Worm (Caenorhabditis elegans) whole organism, young adult: ENCODE results near the gene tbc-6.

ENCODE experiments used
- B0019.2 ChIP-seq: fragments of 200-800 bp; sonication (Bioruptor generic); conservative IDR thresholded peaks from 2 replicates; pipeline ENCODE4 v1.3.6; 2022; ENCODE audit warnings: missing genetic modification reagents, missing genetic modification characterization, missing compliant biosample characterization
- B0261.1 ChIP-seq: sonication (generic microtip); optimal IDR thresholded peaks from 2 replicates; lab custom pipeline; 2016; ENCODE audit warnings: mild to moderate bottlenecking, missing genetic modification characterization, moderate library complexity, missing compliant biosample characterization
- C17E4.6 ChIP-seq: fragments of 200-800 bp; sonication (Bioruptor generic); IDR thresholded peaks from 2 replicates; pipeline ENCODE4 v1.3.6; 2022; ENCODE audit warnings: missing genetic modification reagents, missing genetic modification characterization, missing compliant biosample characterization
- F10E7.11 ChIP-seq: sonication (generic microtip); optimal IDR thresholded peaks from 2 replicates; lab custom pipeline; 2017; ENCODE audit warnings: mild to moderate bottlenecking, missing genetic modification characterization, moderate library complexity, missing compliant biosample characterization
- F33H1.4 ChIP-seq: fragments of 200-800 bp; sonication (Bioruptor generic); IDR thresholded peaks from 2 replicates; pipeline ENCODE4 v1.3.6; 2022; ENCODE audit warnings: missing genetic modification reagents, missing genetic modification characterization, missing compliant biosample characterization
- F49E8.2 ChIP-seq: sonication (generic microtip); optimal IDR thresholded peaks from 3 replicates; lab custom pipeline; 2017; ENCODE audit warnings: missing genetic modification characterization, mild to moderate bottlenecking, missing compliant biosample characterization, antibody characterized with exemption, moderate library complexity; ENCODE audit not compliant: insufficient read depth
- T07F8.4 ChIP-seq: sonication (generic microtip); optimal IDR thresholded peaks from 2 replicates; lab custom pipeline; 2016; ENCODE audit warnings: mild to moderate bottlenecking, missing genetic modification characterization, moderate library complexity, missing compliant biosample characterization
- ZK185.1 ChIP-seq: sonication (generic microtip); optimal IDR thresholded peaks from 2 replicates; lab custom pipeline; 2016; ENCODE audit warnings: mild to moderate bottlenecking, missing genetic modification characterization, missing compliant biosample characterization; ENCODE audit not compliant: poor library complexity, severe bottlenecking
- aptf-2 ChIP-seq: fragments of 200-800 bp; sonication (Bioruptor generic); conservative IDR thresholded peaks from 2 replicates; pipeline ENCODE4 v1.3.6; 2022; ENCODE audit warnings: missing genetic modification reagents, missing genetic modification characterization, missing compliant biosample characterization
- aptf-3 ChIP-seq: fragments of 200-800 bp; sonication (Bioruptor generic); IDR thresholded peaks from 2 replicates; pipeline ENCODE4 v1.3.6; 2022; ENCODE audit warnings: missing genetic modification characterization, missing compliant biosample characterization
- atf-7 ChIP-seq: sonication (generic microtip); optimal IDR thresholded peaks from 2 replicates; lab custom pipeline; 2017; ENCODE audit warnings: mild to moderate bottlenecking, missing genetic modification characterization, missing compliant biosample characterization
- attf-5 ChIP-seq: fragments of 200-800 bp; sonication (Bioruptor generic); optimal IDR thresholded peaks from 2 replicates; lab custom pipeline; 2018; ENCODE audit warnings: mild to moderate bottlenecking, missing genetic modification characterization, missing compliant biosample characterization
- bed-1 ChIP-seq: fragments of 200-800 bp; sonication (Bioruptor generic); IDR thresholded peaks from 2 replicates; pipeline ENCODE4 v1.3.6; 2022; ENCODE audit warnings: missing genetic modification reagents, missing genetic modification characterization, missing compliant biosample characterization
- bed-2 ChIP-seq: fragments of 200-800 bp; sonication (Bioruptor generic); IDR thresholded peaks from 2 replicates; pipeline ENCODE4 v1.3.6; 2022; ENCODE audit warnings: missing genetic modification reagents, missing genetic modification characterization, missing compliant biosample characterization
- ccch-3 ChIP-seq: fragments of 200-800 bp; sonication (Bioruptor generic); optimal IDR thresholded peaks from 2 replicates; lab custom pipeline; 2018; ENCODE audit warnings: mild to moderate bottlenecking, missing genetic modification characterization, missing compliant biosample characterization
- ceh-100 ChIP-seq: fragments of 200-800 bp; sonication (Bioruptor generic); IDR thresholded peaks from 2 replicates; pipeline ENCODE4 v1.3.6; 2022; ENCODE audit warnings: missing genetic modification reagents, missing genetic modification characterization, missing compliant biosample characterization
- ceh-58 ChIP-seq: fragments of 200-800 bp; sonication (Bioruptor generic); IDR thresholded peaks from 2 replicates; pipeline ENCODE4 v1.3.6; 2022; ENCODE audit warnings: missing genetic modification characterization, missing compliant biosample characterization
- ceh-91 ChIP-seq: fragments of 200-800 bp; sonication (Bioruptor generic); IDR thresholded peaks from 2 replicates; pipeline ENCODE4 v1.3.6; 2022; ENCODE audit warnings: missing genetic modification reagents, missing genetic modification characterization, missing compliant biosample characterization
- chd-7 ChIP-seq: sonication (generic microtip); optimal IDR thresholded peaks from 2 replicates; lab custom pipeline; 2016; ENCODE audit warnings: mild to moderate bottlenecking, missing genetic modification characterization, moderate library complexity, missing compliant biosample characterization
- efl-1 ChIP-seq: fragments of 150-350 bp; optimal IDR thresholded peaks from 2 replicates; lab custom pipeline; 2014; ENCODE audit warnings: missing biosample characterization, missing genetic modification reagents, missing genetic modification characterization
- egrh-3 ChIP-seq: fragments of 200-800 bp; sonication (Bioruptor generic); IDR thresholded peaks from 2 replicates; pipeline ENCODE4 v1.3.6; 2022; ENCODE audit warnings: missing genetic modification reagents, missing genetic modification characterization, missing compliant biosample characterization
- ets-4 ChIP-seq: fragments of 200-800 bp; sonication (Bioruptor generic); optimal IDR thresholded peaks from 2 replicates; lab custom pipeline; 2018; ENCODE audit warnings: mild to moderate bottlenecking, missing genetic modification characterization, missing compliant biosample characterization
- fkh-3 ChIP-seq: sonication (generic microtip); optimal IDR thresholded peaks from 2 replicates; lab custom pipeline; 2016; ENCODE audit warnings: mild to moderate bottlenecking, missing genetic modification characterization, missing compliant biosample characterization
- him-1 ChIP-seq: sonication (generic microtip); optimal IDR thresholded peaks from 2 replicates; lab custom pipeline; 2016; ENCODE audit warnings: missing genotype, missing genetic modification reagents, missing genetic modification characterization, missing compliant biosample characterization
- hlh-12 ChIP-seq: sonication (generic microtip); optimal IDR thresholded peaks from 2 replicates; lab custom pipeline; 2016; ENCODE audit warnings: missing genetic modification characterization, missing compliant biosample characterization
- hlh-26 ChIP-seq: fragments of 200-800 bp; sonication (Bioruptor generic); conservative IDR thresholded peaks from 2 replicates; pipeline ENCODE4 v1.3.6; 2022; ENCODE audit warnings: missing genetic modification reagents, missing genetic modification characterization, missing compliant biosample characterization
- hmg-1.2 ChIP-seq: fragments of 200-800 bp; sonication (Bioruptor generic); IDR thresholded peaks from 2 replicates; pipeline ENCODE4 v1.3.6; 2022; ENCODE audit warnings: missing genetic modification reagents, missing genetic modification characterization, missing compliant biosample characterization
- hmg-20 ChIP-seq: fragments of 200-800 bp; sonication (Bioruptor generic); IDR thresholded peaks from 2 replicates; pipeline ENCODE4 v1.3.6; 2022; ENCODE audit warnings: missing genetic modification reagents, missing genetic modification characterization, missing compliant biosample characterization
- lin-26 ChIP-seq: fragments of 200-800 bp; sonication (Bioruptor generic); IDR thresholded peaks from 2 replicates; pipeline ENCODE4 v1.3.6; 2022; ENCODE audit warnings: missing genetic modification reagents, missing genetic modification characterization, missing compliant biosample characterization
- lsy-27 ChIP-seq: sonication (generic microtip); optimal IDR thresholded peaks from 2 replicates; lab custom pipeline; 2017; ENCODE audit warnings: missing genetic modification characterization, mild to moderate bottlenecking, missing compliant biosample characterization, antibody characterized with exemption, missing genotype, borderline replicate concordance; ENCODE audit not compliant: insufficient read depth
- madf-3 ChIP-seq: fragments of 200-800 bp; sonication (Bioruptor generic); IDR thresholded peaks from 2 replicates; pipeline ENCODE4 v1.3.6; 2022; ENCODE audit warnings: missing genetic modification reagents, missing genetic modification characterization, missing compliant biosample characterization
- madf-6 ChIP-seq: fragments of 200-800 bp; sonication (Bioruptor generic); IDR thresholded peaks from 2 replicates; pipeline ENCODE4 v1.3.6; 2022; ENCODE audit warnings: missing genetic modification reagents, missing genetic modification characterization, missing compliant biosample characterization
- mcd-1 ChIP-seq: fragments of 200-800 bp; sonication (Bioruptor generic); IDR thresholded peaks from 2 replicates; pipeline ENCODE4 v1.3.6; 2022; ENCODE audit warnings: missing genetic modification reagents, missing genetic modification characterization, missing compliant biosample characterization
- nfya-2 ChIP-seq: fragments of 200-800 bp; sonication (Bioruptor generic); IDR thresholded peaks from 2 replicates; pipeline ENCODE4 v1.3.6; 2022; ENCODE audit warnings: missing genetic modification reagents, missing genetic modification characterization, missing compliant biosample characterization
- nhr-80 ChIP-seq: sonication (generic microtip); optimal IDR thresholded peaks from 2 replicates; lab custom pipeline; 2016; ENCODE audit warnings: missing genetic modification characterization, missing compliant biosample characterization
- nhr-90 ChIP-seq: sonication (generic microtip); optimal IDR thresholded peaks from 2 replicates; lab custom pipeline; 2016; ENCODE audit warnings: missing genotype, mild to moderate bottlenecking, missing genetic modification characterization, missing compliant biosample characterization
- pbrm-1 ChIP-seq: fragments of 200-800 bp; sonication (Bioruptor generic); IDR thresholded peaks from 2 replicates; pipeline ENCODE4 v1.3.6; 2022; ENCODE audit warnings: missing genetic modification reagents, missing genetic modification characterization, missing compliant biosample characterization
- pha-4 ChIP-seq: fragments of 150-350 bp; sonication (generic microtip); optimal IDR thresholded peaks from 2 replicates; lab custom pipeline; 2014; ENCODE audit warnings: missing biosample characterization, missing genetic modification reagents, missing genetic modification characterization
- repo-1 ChIP-seq: sonication (generic microtip); optimal IDR thresholded peaks from 2 replicates; lab custom pipeline; 2017; ENCODE audit warnings: mild to moderate bottlenecking, missing genetic modification characterization, missing compliant biosample characterization
- sea-2 ChIP-seq: fragments of 200-800 bp; sonication (Bioruptor generic); IDR thresholded peaks from 2 replicates; pipeline ENCODE4 v1.3.6; 2022; ENCODE audit warnings: missing genetic modification characterization, missing compliant biosample characterization
- snpc-1.1 ChIP-seq: sonication (generic microtip); optimal IDR thresholded peaks from 2 replicates; lab custom pipeline; 2017; ENCODE audit warnings: missing genetic modification characterization, mild to moderate bottlenecking, missing compliant biosample characterization, antibody characterized with exemption, moderate library complexity, missing genotype, missing genetic modification reagents; ENCODE audit not compliant: insufficient read depth
- snpc-3.4 ChIP-seq: sonication (generic microtip); optimal IDR thresholded peaks from 2 replicates; lab custom pipeline; 2017; ENCODE audit warnings: missing genetic modification characterization, mild to moderate bottlenecking, missing compliant biosample characterization, antibody characterized with exemption, moderate library complexity, missing genotype, missing genetic modification reagents
- sptf-2 ChIP-seq: fragments of 200-800 bp; sonication (Bioruptor generic); optimal IDR thresholded peaks from 2 replicates; lab custom pipeline; 2018; ENCODE audit warnings: mild to moderate bottlenecking, missing genetic modification characterization, missing compliant biosample characterization
- tbp1 ChIP-seq: fragments of 200-800 bp; sonication (Bioruptor generic); optimal IDR thresholded peaks from 2 replicates; lab custom pipeline; 2018; ENCODE audit warnings: mild to moderate bottlenecking, missing genetic modification characterization, missing compliant biosample characterization
- tbx-9 ChIP-seq: sonication (generic microtip); optimal IDR thresholded peaks from 2 replicates; lab custom pipeline; 2016; ENCODE audit warnings: borderline replicate concordance, missing genetic modification characterization, inconsistent platforms, missing compliant biosample characterization
- unc-130 ChIP-seq: sonication (generic microtip); optimal IDR thresholded peaks from 2 replicates; lab custom pipeline; 2016; ENCODE audit warnings: missing genetic modification reagents, missing genetic modification characterization, missing compliant biosample characterization
- ztf-18 ChIP-seq: sonication (generic microtip); optimal IDR thresholded peaks from 2 replicates; lab custom pipeline; 2016; ENCODE audit warnings: missing genotype, mild to moderate bottlenecking, missing genetic modification characterization, missing compliant biosample characterization
- ztf-22 ChIP-seq: fragments of 200-800 bp; sonication (Bioruptor generic); optimal IDR thresholded peaks from 2 replicates; lab custom pipeline; 2018; ENCODE audit warnings: mild to moderate bottlenecking, missing genetic modification characterization, moderate library complexity, missing compliant biosample characterization
- ztf-26 ChIP-seq: sonication (generic microtip); optimal IDR thresholded peaks from 2 replicates; lab custom pipeline; 2017; ENCODE audit warnings: missing genetic modification characterization, missing compliant biosample characterization

Gene tbc-6

ce11 chrII:6853059-6853466 lies 5.1 kb downstream of the tbc-6 start (continued):
- peak; percentile 51 for TF ChIP-seq ztf-18 (tag; lab: Kevin White, UChicago)
- peak; percentile 78 for TF ChIP-seq B0261.1
- TF ChIP-seq tbp1 (GFP tag; lab: Kevin White, UChicago): peak; percentile 93
- TF ChIP-seq chd-7: peak; percentile 72
- TF ChIP-seq lin-26 (GFP tag; lab: Robert Waterston, UW): peak; percentile 75
- no peak for TF ChIP-seq pha-4 (tag; lab: Kevin White, UChicago)
- TF ChIP-seq fkh-3: peak; percentile 48
- TF ChIP-seq F10E7.11 (tag; lab: Kevin White, UChicago): peak; percentile 28
- no peak for TF ChIP-seq tbx-9 (tag; lab: Kevin White, UChicago)
- TF ChIP-seq hlh-12: no peak
- TF ChIP-seq C17E4.6 (GFP tag; lab: Robert Waterston, UW): no peak
- TF ChIP-seq pbrm-1 (GFP tag; lab: Robert Waterston, UW): peak; percentile 83
- TF ChIP-seq him-1 (tag; lab: Kevin White, UChicago): peak; percentile 95
- no peak for TF ChIP-seq ceh-58
- peak; percentile 74 for TF ChIP-seq mcd-1
- TF ChIP-seq efl-1: no peak
- TF ChIP-seq atf-7: no peak
- TF ChIP-seq B0019.2 (GFP tag; lab: Robert Waterston, UW): no peak
- TF ChIP-seq sea-2 (GFP tag; lab: Robert Waterston, UW): no peak
- TF ChIP-seq ets-4 (GFP tag; lab: Kevin White, UChicago): peak; percentile 25
- peak; percentile 64 for TF ChIP-seq egrh-3 (GFP tag; lab: Robert Waterston, UW)
- TF ChIP-seq hlh-26 (GFP tag; lab: Robert Waterston, UW): no peak
- no peak for TF ChIP-seq F49E8.2 (tag; lab: Kevin White, UChicago)
- TF ChIP-seq ZK185.1 (tag; lab: Kevin White, UChicago): peak; percentile 82
- peak; percentile 45 for TF ChIP-seq ztf-26 (tag; lab: Kevin White, UChicago)
- TF ChIP-seq bed-1 (GFP tag; lab: Robert Waterston, UW): no peak
- TF ChIP-seq madf-3 (GFP tag; lab: Robert Waterston, UW): peak; percentile 79
- peak; percentile 21; the same call in 1 of the 2 replicates for TF ChIP-seq hmg-20 (GFP tag; lab: Robert Waterston, UW)
- TF ChIP-seq nfya-2: no peak
- TF ChIP-seq attf-5 (GFP tag; lab: Kevin White, UChicago): peak; percentile 16
- TF ChIP-seq bed-2 (GFP tag; lab: Robert Waterston, UW): no peak
- no peak for TF ChIP-seq repo-1 (tag; lab: Kevin White, UChicago)
- peak; percentile 64 for TF ChIP-seq nhr-90 (tag; lab: Kevin White, UChicago)
- no peak for TF ChIP-seq sptf-2
- no peak for TF ChIP-seq aptf-2 (GFP tag; lab: Robert Waterston, UW)
- TF ChIP-seq snpc-3.4 (tag; lab: Kevin White, UChicago): peak; percentile 28
- TF ChIP-seq madf-6: peak; percentile 64; the same call in 1 of the 2 replicates
- no peak for TF ChIP-seq unc-130 (GFP tag; lab: Kevin White, UChicago)
- TF ChIP-seq ceh-100 (GFP tag; lab: Robert Waterston, UW): peak; percentile 26; the same call in 1 of the 2 replicates
- TF ChIP-seq ccch-3 (GFP tag; lab: Kevin White, UChicago): no peak
- TF ChIP-seq T07F8.4 (tag; lab: Kevin White, UChicago): no peak
- TF ChIP-seq ztf-22 (GFP tag; lab: Kevin White, UChicago): no peak
- peak; percentile 25 for TF ChIP-seq nhr-80 (tag; lab: Kevin White, UChicago)
- no peak; the same call in 1 of the 2 replicates for TF ChIP-seq aptf-3 (GFP tag; lab: Robert Waterston, UW)
- TF ChIP-seq ceh-91 (GFP tag; lab: Robert Waterston, UW): peak; percentile 40; the same call in 1 of the 2 replicates
- TF ChIP-seq hmg-1.2 (GFP tag; lab: Robert Waterston, UW): peak; percentile 62
- peak; percentile 56; the same call in 1 of the 2 replicates for TF ChIP-seq F33H1.4 (GFP tag; lab: Robert Waterston, UW)
- no peak for TF ChIP-seq lsy-27 (tag; lab: Kevin White, UChicago)
- TF ChIP-seq snpc-1.1 (tag; lab: Kevin White, UChicago): no peak
